Worm (Caenorhabditis elegans) whole organism, mixed stage, embryonic: ENCODE measurements around the gene spe-29.
A peak's percentile ranks its signal among the peaks of the same experiment; 100 is the strongest.
"Not testable (repeated sequence)": the region's sequence is repeated elsewhere in the genome, so short reads cannot be mapped to it uniquely, and the experiment has no call there.

Source experiments
- M03D4.4 ChIP-seq: sonication (generic microtip); optimal IDR thresholded peaks from 2 replicates; lab custom pipeline; 2017; ENCODE audit warnings: mild to moderate bottlenecking, missing genetic modification characterization, missing compliant biosample characterization
- bed-3 ChIP-seq: fragments of 200-800 bp; sonication (Bioruptor generic); optimal IDR thresholded peaks from 3 replicates; lab custom pipeline; 2018; ENCODE audit warnings: mild to moderate bottlenecking, missing genetic modification characterization, moderate library complexity, missing compliant biosample characterization
- blmp-1 ChIP-seq: fragments of 150-350 bp; optimal IDR thresholded peaks from 2 replicates; lab custom pipeline; 2014; ENCODE audit warnings: missing biosample characterization, missing genetic modification characterization
- ceh-39 ChIP-seq: fragments of 150-350 bp; optimal IDR thresholded peaks from 2 replicates; lab custom pipeline; 2014; ENCODE audit warnings: missing biosample characterization, missing genetic modification characterization
- ceh-43 ChIP-seq: fragments of 200-800 bp; sonication (Bioruptor generic); optimal IDR thresholded peaks from 2 replicates; lab custom pipeline; 2018; ENCODE audit warnings: mild to moderate bottlenecking, missing genetic modification characterization, moderate library complexity, missing compliant biosample characterization
- ceh-83 ChIP-seq: fragments of 200-800 bp; sonication (Bioruptor generic); optimal IDR thresholded peaks from 2 replicates; lab custom pipeline; 2018; ENCODE audit warnings: mild to moderate bottlenecking, missing genetic modification characterization, missing compliant biosample characterization
- ces-1 ChIP-seq: fragments of 150-350 bp; optimal IDR thresholded peaks from 2 replicates; lab custom pipeline; 2014; ENCODE audit warnings: missing biosample characterization, missing genetic modification reagents, missing genetic modification characterization
- drap-1 ChIP-seq: fragments of 200-800 bp; sonication (Bioruptor generic); optimal IDR thresholded peaks from 3 replicates; lab custom pipeline; 2018; ENCODE audit warnings: mild to moderate bottlenecking, missing genetic modification characterization, missing compliant biosample characterization
- elt-1 ChIP-seq: sonication (generic microtip); optimal IDR thresholded peaks from 2 replicates; lab custom pipeline; 2017; ENCODE audit warnings: missing genetic modification characterization, mild to moderate bottlenecking, missing compliant biosample characterization, antibody characterized with exemption, moderate library complexity, borderline replicate concordance; ENCODE audit not compliant: insufficient read depth
- flh-1 ChIP-seq: fragments of 200-800 bp; sonication (Bioruptor generic); optimal IDR thresholded peaks from 2 replicates; lab custom pipeline; 2018; ENCODE audit warnings: mild to moderate bottlenecking, missing genetic modification characterization, moderate library complexity, missing compliant biosample characterization
- ham-2 ChIP-seq: fragments of 200-800 bp; sonication (Bioruptor generic); optimal IDR thresholded peaks from 2 replicates; lab custom pipeline; 2018; ENCODE audit warnings: mild to moderate bottlenecking, missing genetic modification characterization, missing compliant biosample characterization
- lin-13 ChIP-seq: fragments of 150-350 bp; optimal IDR thresholded peaks from 2 replicates; lab custom pipeline; 2014; ENCODE audit warnings: missing biosample characterization, missing genetic modification characterization
- lin-32 ChIP-seq: fragments of 200-800 bp; sonication (Bioruptor generic); optimal IDR thresholded peaks from 2 replicates; lab custom pipeline; 2018; ENCODE audit warnings: mild to moderate bottlenecking, missing genetic modification characterization, missing compliant biosample characterization
- mab-5 ChIP-seq: fragments of 150-350 bp; optimal IDR thresholded peaks from 2 replicates; lab custom pipeline; 2014; ENCODE audit warnings: missing biosample characterization, missing genetic modification characterization
- mep-1 ChIP-seq: fragments of 150-350 bp; optimal IDR thresholded peaks from 2 replicates; lab custom pipeline; 2017; ENCODE audit warnings: missing biosample characterization, missing genetic modification reagents, missing genetic modification characterization, inconsistent platforms
- mls-2 ChIP-seq: sonication (generic microtip); optimal IDR thresholded peaks from 2 replicates; lab custom pipeline; 2016; ENCODE audit warnings: mild to moderate bottlenecking, missing genetic modification characterization, moderate library complexity, missing compliant biosample characterization
- nhr-2 ChIP-seq: fragments of 150-350 bp; optimal IDR thresholded peaks from 2 replicates; lab custom pipeline; 2014; ENCODE audit warnings: missing biosample characterization, missing genetic modification characterization
- nhr-237 ChIP-seq: fragments of 150-350 bp; optimal IDR thresholded peaks from 2 replicates; lab custom pipeline; 2014; ENCODE audit warnings: missing biosample characterization, missing genetic modification characterization
- pha-4 ChIP-seq: fragments of 150-350 bp; optimal IDR thresholded peaks from 2 replicates; lab custom pipeline; 2018; ENCODE audit warnings: missing biosample characterization, missing genetic modification reagents, missing genetic modification characterization
- sem-2 ChIP-seq: fragments of 200-800 bp; sonication (Bioruptor generic); optimal IDR thresholded peaks from 2 replicates; lab custom pipeline; 2018; ENCODE audit warnings: mild to moderate bottlenecking, missing genetic modification characterization, missing compliant biosample characterization
- snpc-4 ChIP-seq: fragments of 150-350 bp; optimal IDR thresholded peaks from 2 replicates; lab custom pipeline; 2014; ENCODE audit warnings: missing biosample characterization, missing genetic modification characterization
- sptf-1 ChIP-seq: sonication (generic microtip); optimal IDR thresholded peaks from 2 replicates; lab custom pipeline; 2017; ENCODE audit warnings: mild to moderate bottlenecking, missing genetic modification characterization, moderate library complexity, missing compliant biosample characterization
- unc-120 ChIP-seq: sonication (generic microtip); optimal IDR thresholded peaks from 2 replicates; lab custom pipeline; 2017; ENCODE audit warnings: missing genetic modification characterization, missing compliant biosample characterization; ENCODE audit not compliant: poor library complexity, severe bottlenecking
- unc-39 ChIP-seq: fragments of 150-350 bp; optimal IDR thresholded peaks from 2 replicates; lab custom pipeline; 2014; ENCODE audit warnings: missing biosample characterization, missing genetic modification characterization
- unc-62 ChIP-seq: fragments of 150-350 bp; optimal IDR thresholded peaks from 2 replicates; lab custom pipeline; 2014; ENCODE audit warnings: missing biosample characterization, missing genetic modification reagents, missing genetic modification characterization
- zip-8 ChIP-seq: fragments of 150-350 bp; optimal IDR thresholded peaks from 2 replicates; lab custom pipeline; 2014; ENCODE audit warnings: missing biosample characterization, missing genetic modification characterization
- ztf-11 ChIP-seq: fragments of 150-350 bp; optimal IDR thresholded peaks from 2 replicates; lab custom pipeline; 2014; ENCODE audit warnings: missing biosample characterization, missing genetic modification characterization

Gene spe-29

DNA sequence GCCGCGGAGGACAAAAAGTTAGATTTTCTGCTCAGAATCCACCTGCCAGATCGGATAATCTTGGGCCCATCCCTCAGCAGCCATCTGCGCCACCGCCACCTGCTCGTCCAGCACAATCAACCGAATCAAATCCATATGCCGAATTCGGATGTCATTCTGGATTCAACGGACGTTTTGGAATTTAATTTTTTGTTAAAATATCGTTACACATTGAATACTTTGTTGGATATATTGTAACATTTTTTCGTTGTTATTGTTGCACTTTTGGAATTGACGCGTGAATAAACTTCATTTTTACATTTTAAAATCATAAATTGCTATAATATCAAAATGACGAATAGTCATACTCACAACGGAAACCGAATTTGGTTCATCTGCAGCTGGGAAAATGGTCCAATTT lies at the start of gene spe-29:
Gene spe-29 (plus strand): TSS at position 301 of the 400 bp plus-strand sequence.
- no peak for TF ChIP-seq lin-32 (GFP tag; lab: Kevin White, UChicago)
- TF ChIP-seq ztf-11: no peak
- TF ChIP-seq flh-1 (GFP tag; lab: Kevin White, UChicago): no peak
- TF ChIP-seq nhr-2 (tag; lab: Kevin White, UChicago): no peak
- TF ChIP-seq M03D4.4: no peak
- TF ChIP-seq nhr-237 (tag; lab: Kevin White, UChicago): no peak
- TF ChIP-seq sptf-1: no peak
- TF ChIP-seq blmp-1 (tag; lab: Kevin White, UChicago): no peak
- TF ChIP-seq ceh-83: no peak
- TF ChIP-seq zip-8 (tag; lab: Kevin White, UChicago): no peak
- no peak for TF ChIP-seq ceh-39 (tag; lab: Kevin White, UChicago)
- no peak for TF ChIP-seq unc-39 (tag; lab: Kevin White, UChicago)
- no peak for TF ChIP-seq sem-2 (GFP tag; lab: Kevin White, UChicago)
- TF ChIP-seq snpc-4 (tag; lab: Kevin White, UChicago): no peak
- TF ChIP-seq, all 35 proteins: peak for 0

DNA sequence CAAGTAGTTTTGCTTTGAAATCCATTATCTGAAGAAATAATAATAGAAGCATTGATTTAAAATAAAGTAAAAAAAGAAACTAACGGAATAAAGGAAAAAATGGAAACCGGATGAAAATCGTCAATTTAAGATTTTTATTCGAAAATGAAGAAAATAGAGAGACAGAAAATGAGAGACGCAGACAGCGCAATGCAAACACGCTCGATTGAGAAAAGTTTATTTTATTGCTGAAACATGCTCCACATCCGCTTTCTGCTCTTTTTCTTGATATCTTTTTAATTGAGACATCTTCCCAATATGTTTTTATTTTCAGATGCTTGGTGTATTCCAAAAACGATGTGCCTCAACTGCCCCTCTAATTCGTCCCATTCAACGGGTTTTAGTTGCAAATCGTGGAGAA lies 49.4 kb upstream of the spe-29 start, which contains the start of the genes prp-18 and mccc-1:
Gene prp-18 (minus strand): TSS at position 127 of the 400 bp plus-strand sequence.
Gene mccc-1 (plus strand): TSS at position 314 of the 400 bp plus-strand sequence.
- peak; percentile 87 for TF ChIP-seq ces-1 (GFP tag; lab: Kevin White, UChicago)
- TF ChIP-seq pha-4 (tag; lab: Kevin White, UChicago): peak; percentile 36
- TF ChIP-seq drap-1: no peak
- TF ChIP-seq mep-1: peak; percentile 46

DNA sequence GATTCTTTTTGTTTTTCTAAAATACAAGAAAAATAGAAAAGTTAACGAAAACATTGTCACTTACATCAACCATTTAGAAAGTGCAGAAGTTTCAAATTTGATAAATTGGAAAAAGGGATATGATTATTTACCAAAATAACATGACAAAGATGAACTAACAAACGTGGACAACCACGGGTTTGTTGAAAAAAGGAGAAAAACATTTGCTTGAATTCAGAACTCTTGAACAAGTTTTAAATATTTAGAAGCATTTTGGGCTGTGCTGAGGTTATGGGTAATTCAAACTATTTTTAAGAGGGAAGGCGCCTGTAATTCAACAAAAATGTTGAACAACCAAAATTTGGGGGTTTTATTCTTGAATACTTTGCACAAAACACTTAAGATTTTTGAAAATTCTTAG lies 43.8 kb upstream of the spe-29 start, which contains the start of gene ttbk-3:
Gene ttbk-3 (minus strand): TSS at position 101 of the 400 bp plus-strand sequence.
- TF ChIP-seq M03D4.4 (no peak), unc-39 (tag; lab: Kevin White, UChicago) (no peak), nhr-2 (tag; lab: Kevin White, UChicago) (no peak), zip-8 (tag; lab: Kevin White, UChicago) (no peak), mls-2 (tag; lab: Kevin White, UChicago) (no peak), ceh-39 (tag; lab: Kevin White, UChicago) (no peak), sptf-1 (no peak), bed-3 (GFP tag; lab: Kevin White, UChicago) (no peak)

DNA sequence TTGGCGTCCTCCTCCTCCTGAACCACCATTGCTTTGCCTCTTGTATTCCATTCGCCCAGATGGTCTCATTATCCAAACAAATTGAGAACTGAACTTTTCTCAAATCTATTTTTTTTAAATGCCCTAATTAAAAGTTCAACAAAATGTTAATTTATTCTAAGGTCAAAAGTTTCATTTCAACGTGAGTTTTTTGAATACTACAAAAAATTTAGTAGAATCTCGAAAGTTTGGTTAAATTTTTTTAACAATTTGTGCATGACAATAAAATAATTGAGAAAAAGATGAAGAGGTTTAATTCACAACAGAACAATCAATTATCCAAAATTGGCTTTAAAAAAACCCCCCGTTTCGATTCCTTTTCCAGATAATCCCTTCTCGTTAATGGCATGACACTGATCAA lies 41.7 kb upstream of the spe-29 start, which contains the start of gene F32B6.4:
Gene F32B6.4 (minus strand): TSS at position 101 of the 400 bp plus-strand sequence.
- no peak for TF ChIP-seq ceh-43 (GFP tag; lab: Kevin White, UChicago)
- TF ChIP-seq elt-1 (tag; lab: Kevin White, UChicago): no peak
- no peak for TF ChIP-seq ham-2 (GFP tag; lab: Kevin White, UChicago)
- TF ChIP-seq lin-32 (GFP tag; lab: Kevin White, UChicago): no peak
- no peak for TF ChIP-seq ces-1 (GFP tag; lab: Kevin White, UChicago)
- no peak for TF ChIP-seq nhr-237 (tag; lab: Kevin White, UChicago)
- TF ChIP-seq unc-120 (tag; lab: Kevin White, UChicago): no peak
- TF ChIP-seq mab-5 (tag; lab: Kevin White, UChicago): no peak
- no peak for TF ChIP-seq flh-1 (GFP tag; lab: Kevin White, UChicago)
- TF ChIP-seq lin-13 (tag; lab: Kevin White, UChicago): no peak

DNA sequence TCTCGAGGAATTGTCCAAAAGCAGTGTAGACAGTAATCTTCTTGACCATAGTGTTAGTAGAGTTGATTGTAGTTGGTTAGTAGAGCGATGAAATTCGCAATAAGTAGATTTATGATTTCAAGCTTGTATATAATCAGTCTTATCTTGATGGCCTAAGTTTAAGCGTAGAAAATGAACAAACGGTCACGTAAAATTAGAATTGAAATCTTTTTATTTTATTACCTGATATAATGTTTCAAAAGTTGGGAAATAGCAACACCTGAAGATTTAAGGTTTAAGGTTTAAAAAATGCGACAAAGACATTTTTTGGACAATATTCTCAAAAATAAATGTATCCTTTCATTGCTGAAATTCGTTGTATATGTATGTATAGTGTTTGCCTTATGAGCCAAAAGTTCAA lies 40.0 kb upstream of the spe-29 start, which contains the start of gene sss-1:
Gene sss-1 (minus strand): TSS at position 101 of the 400 bp plus-strand sequence.
- not testable (repeated sequence) for TF ChIP-seq drap-1; unc-120 (tag; lab: Kevin White, UChicago); bed-3 (GFP tag; lab: Kevin White, UChicago)

DNA sequence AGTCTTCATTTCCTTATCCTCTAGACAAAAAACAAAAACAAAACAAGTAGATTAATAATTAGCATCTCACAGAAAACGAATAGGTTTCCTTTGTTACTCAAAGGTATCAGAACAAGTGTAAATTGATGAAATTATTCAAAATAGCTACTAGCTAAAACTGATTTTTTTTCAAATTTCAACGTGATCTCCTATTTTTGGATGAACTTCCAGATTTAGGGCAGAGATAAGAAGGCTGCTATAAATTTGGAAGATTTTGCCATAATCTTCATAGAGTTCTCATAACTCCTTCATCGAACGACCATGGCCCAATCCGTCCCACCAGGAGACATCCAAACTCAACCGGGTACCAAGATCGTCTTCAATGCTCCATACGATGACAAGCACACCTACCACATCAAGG lies 39.3 kb upstream of the spe-29 start, which contains the start of gene msp-77:
Gene msp-77 (plus strand): TSS at position 301 of the 400 bp plus-strand sequence.
- not testable (repeated sequence) for TF ChIP-seq mab-5 (tag; lab: Kevin White, UChicago); unc-62; M03D4.4
